Worm (Caenorhabditis elegans) whole organism, young adult: ENCODE measurements around the gene fbxa-148.

ENCODE experiments used
- B0019.2 ChIP-seq: fragments of 200-800 bp; sonication (Bioruptor generic); conservative IDR thresholded peaks from 2 replicates; pipeline ENCODE4 v1.3.6; 2022; ENCODE audit warnings: missing genetic modification reagents, missing genetic modification characterization, missing compliant biosample characterization
- B0261.1 ChIP-seq: sonication (generic microtip); optimal IDR thresholded peaks from 2 replicates; lab custom pipeline; 2016; ENCODE audit warnings: mild to moderate bottlenecking, missing genetic modification characterization, moderate library complexity, missing compliant biosample characterization
- C06A6.2 ChIP-seq: fragments of 200-800 bp; sonication (Bioruptor generic); conservative IDR thresholded peaks from 2 replicates; pipeline ENCODE4 v1.3.6; 2022; ENCODE audit warnings: missing genetic modification characterization, missing compliant biosample characterization
- C17E4.6 ChIP-seq: fragments of 200-800 bp; sonication (Bioruptor generic); IDR thresholded peaks from 2 replicates; pipeline ENCODE4 v1.3.6; 2022; ENCODE audit warnings: missing genetic modification reagents, missing genetic modification characterization, missing compliant biosample characterization
- D2030.7 ChIP-seq: fragments of 200-800 bp; sonication (Bioruptor generic); IDR thresholded peaks from 2 replicates; pipeline ENCODE4 v1.3.6; 2022; ENCODE audit warnings: missing genetic modification reagents, missing genetic modification characterization, missing compliant biosample characterization
- F23B12.7 ChIP-seq: sonication (generic microtip); optimal IDR thresholded peaks from 2 replicates; lab custom pipeline; 2017; ENCODE audit warnings: missing genetic modification characterization, mild to moderate bottlenecking, missing compliant biosample characterization, antibody characterized with exemption, moderate library complexity; ENCODE audit not compliant: insufficient read depth
- F33H1.4 ChIP-seq: fragments of 200-800 bp; sonication (Bioruptor generic); IDR thresholded peaks from 2 replicates; pipeline ENCODE4 v1.3.6; 2022; ENCODE audit warnings: missing genetic modification reagents, missing genetic modification characterization, missing compliant biosample characterization
- F55B11.4 ChIP-seq: sonication (generic microtip); optimal IDR thresholded peaks from 2 replicates; lab custom pipeline; 2016; ENCODE audit warnings: missing compliant biosample characterization, missing genetic modification characterization, borderline replicate concordance; ENCODE audit not compliant: insufficient read depth
- K11D2.4 ChIP-seq: fragments of 200-800 bp; sonication (Bioruptor generic); IDR thresholded peaks from 2 replicates; pipeline ENCODE4 v1.3.6; 2022; ENCODE audit warnings: missing genetic modification reagents, missing genetic modification characterization, missing compliant biosample characterization
- K12H6.12 ChIP-seq: fragments of 200-800 bp; sonication (Bioruptor generic); optimal IDR thresholded peaks from 2 replicates; lab custom pipeline; 2018; ENCODE audit warnings: mild to moderate bottlenecking, missing genetic modification characterization, missing compliant biosample characterization
- Y79H2A.3 ChIP-seq: fragments of 200-800 bp; sonication (Bioruptor generic); conservative IDR thresholded peaks from 2 replicates; pipeline ENCODE4 v1.3.6; 2022; ENCODE audit warnings: missing genetic modification reagents, missing genetic modification characterization, missing compliant biosample characterization
- ZK185.1 ChIP-seq: sonication (generic microtip); optimal IDR thresholded peaks from 2 replicates; lab custom pipeline; 2016; ENCODE audit warnings: mild to moderate bottlenecking, missing genetic modification characterization, missing compliant biosample characterization; ENCODE audit not compliant: poor library complexity, severe bottlenecking
- akir-1 ChIP-seq: fragments of 200-800 bp; sonication (Bioruptor generic); optimal IDR thresholded peaks from 2 replicates; lab custom pipeline; 2018; ENCODE audit warnings: mild to moderate bottlenecking, missing genetic modification characterization, moderate library complexity, missing compliant biosample characterization
- athp-1 ChIP-seq: sonication (generic microtip); optimal IDR thresholded peaks from 2 replicates; lab custom pipeline; 2017; ENCODE audit warnings: mild to moderate bottlenecking, missing genetic modification characterization, missing compliant biosample characterization
- attf-3 ChIP-seq: fragments of 200-800 bp; sonication (Bioruptor generic); conservative IDR thresholded peaks from 2 replicates; pipeline ENCODE4 v1.3.6; 2022; ENCODE audit warnings: missing genetic modification reagents, missing genetic modification characterization, missing compliant biosample characterization
- attf-5 ChIP-seq: fragments of 200-800 bp; sonication (Bioruptor generic); optimal IDR thresholded peaks from 2 replicates; lab custom pipeline; 2018; ENCODE audit warnings: mild to moderate bottlenecking, missing genetic modification characterization, missing compliant biosample characterization
- attf-6 ChIP-seq: fragments of 200-800 bp; sonication (Bioruptor generic); IDR thresholded peaks from 2 replicates; pipeline ENCODE4 v1.3.6; 2022; ENCODE audit warnings: missing genetic modification reagents, missing genetic modification characterization, missing compliant biosample characterization
- cebp-1 ChIP-seq, 2 experiments: fragments of 200-800 bp in 1 of 2; sonication (Bioruptor generic) in 1 of 2; sonication (generic microtip) in 1 of 2; IDR thresholded peaks in 1 of 2; optimal IDR thresholded peaks in 1 of 2; 2 replicates each; pipeline versions ENCODE4 v1.3.6 to Lab custom; 2017 to 2022; ENCODE audit warnings: missing compliant biosample characterization in 2 of 2, missing genetic modification characterization in 2 of 2, mild to moderate bottlenecking in 1 of 2, missing genetic modification reagents in 1 of 2, moderate library complexity in 1 of 2
- cebp-2 ChIP-seq: fragments of 200-800 bp; sonication (Bioruptor generic); IDR thresholded peaks from 2 replicates; pipeline ENCODE4 v1.3.6; 2022; ENCODE audit warnings: missing genetic modification characterization, missing compliant biosample characterization
- ceh-27 ChIP-seq: fragments of 200-800 bp; sonication (Bioruptor generic); optimal IDR thresholded peaks from 2 replicates; lab custom pipeline; 2018; ENCODE audit warnings: mild to moderate bottlenecking, missing genetic modification characterization, moderate library complexity, missing compliant biosample characterization
- ceh-79 ChIP-seq: sonication (generic microtip); optimal IDR thresholded peaks from 2 replicates; lab custom pipeline; 2017; ENCODE audit warnings: mild to moderate bottlenecking, missing genetic modification characterization, missing compliant biosample characterization
- egl-18 ChIP-seq: fragments of 200-800 bp; sonication (Bioruptor generic); IDR thresholded peaks from 2 replicates; pipeline ENCODE4 v1.3.6; 2022; ENCODE audit warnings: missing genetic modification reagents, missing genetic modification characterization, missing compliant biosample characterization
- hlh-26 ChIP-seq: fragments of 200-800 bp; sonication (Bioruptor generic); conservative IDR thresholded peaks from 2 replicates; pipeline ENCODE4 v1.3.6; 2022; ENCODE audit warnings: missing genetic modification reagents, missing genetic modification characterization, missing compliant biosample characterization
- hmg-1.2 ChIP-seq: fragments of 200-800 bp; sonication (Bioruptor generic); IDR thresholded peaks from 2 replicates; pipeline ENCODE4 v1.3.6; 2022; ENCODE audit warnings: missing genetic modification reagents, missing genetic modification characterization, missing compliant biosample characterization
- lir-1 ChIP-seq: fragments of 200-800 bp; sonication (Bioruptor generic); conservative IDR thresholded peaks from 2 replicates; pipeline ENCODE4 v1.3.6; 2022; ENCODE audit warnings: missing genetic modification reagents, missing genetic modification characterization, missing compliant biosample characterization
- lsl-1 ChIP-seq: fragments of 200-800 bp; sonication (Bioruptor generic); optimal IDR thresholded peaks from 2 replicates; lab custom pipeline; 2018; ENCODE audit warnings: mild to moderate bottlenecking, missing genetic modification characterization, moderate library complexity, missing compliant biosample characterization
- lsy-27 ChIP-seq: sonication (generic microtip); optimal IDR thresholded peaks from 2 replicates; lab custom pipeline; 2017; ENCODE audit warnings: missing genetic modification characterization, mild to moderate bottlenecking, missing compliant biosample characterization, antibody characterized with exemption, missing genotype, borderline replicate concordance; ENCODE audit not compliant: insufficient read depth
- madf-6 ChIP-seq: fragments of 200-800 bp; sonication (Bioruptor generic); IDR thresholded peaks from 2 replicates; pipeline ENCODE4 v1.3.6; 2022; ENCODE audit warnings: missing genetic modification reagents, missing genetic modification characterization, missing compliant biosample characterization
- madf-8 ChIP-seq: fragments of 200-800 bp; sonication (Bioruptor generic); conservative IDR thresholded peaks from 2 replicates; pipeline ENCODE4 v1.3.6; 2022; ENCODE audit warnings: missing genetic modification reagents, missing genetic modification characterization, missing compliant biosample characterization
- mes-4 ChIP-seq: sonication (generic microtip); optimal IDR thresholded peaks from 2 replicates; lab custom pipeline; 2016; ENCODE audit warnings: missing genotype, missing genetic modification characterization, missing compliant biosample characterization
- pbrm-1 ChIP-seq: fragments of 200-800 bp; sonication (Bioruptor generic); IDR thresholded peaks from 2 replicates; pipeline ENCODE4 v1.3.6; 2022; ENCODE audit warnings: missing genetic modification reagents, missing genetic modification characterization, missing compliant biosample characterization
- pha-4 ChIP-seq: fragments of 150-350 bp; sonication (generic microtip); optimal IDR thresholded peaks from 2 replicates; lab custom pipeline; 2014; ENCODE audit warnings: missing biosample characterization, missing genetic modification reagents, missing genetic modification characterization
- snpc-1.1 ChIP-seq: sonication (generic microtip); optimal IDR thresholded peaks from 2 replicates; lab custom pipeline; 2017; ENCODE audit warnings: missing genetic modification characterization, mild to moderate bottlenecking, missing compliant biosample characterization, antibody characterized with exemption, moderate library complexity, missing genotype, missing genetic modification reagents; ENCODE audit not compliant: insufficient read depth
- snpc-4 ChIP-seq, 5 experiments: fragments of 150-350 bp in 1 of 5; sonication (generic microtip) in 4 of 5; optimal IDR thresholded peaks; 2 replicates each; lab custom pipeline; 2014 to 2018; ENCODE audit warnings: missing genetic modification characterization in 5 of 5, missing biosample characterization in 3 of 5, antibody characterized with exemption in 2 of 5, mild to moderate bottlenecking in 2 of 5, missing compliant biosample characterization in 2 of 5, missing genotype in 2 of 5, moderate library complexity in 2 of 5, missing genetic modification reagents in 1 of 5
- unc-62 ChIP-seq: fragments of 150-350 bp; optimal IDR thresholded peaks from 2 replicates; lab custom pipeline; 2014; ENCODE audit warnings: missing biosample characterization, missing genetic modification reagents, missing genetic modification characterization
- ztf-18 ChIP-seq: sonication (generic microtip); optimal IDR thresholded peaks from 2 replicates; lab custom pipeline; 2016; ENCODE audit warnings: missing genotype, mild to moderate bottlenecking, missing genetic modification characterization, missing compliant biosample characterization
- ztf-26 ChIP-seq: sonication (generic microtip); optimal IDR thresholded peaks from 2 replicates; lab custom pipeline; 2017; ENCODE audit warnings: missing genetic modification characterization, missing compliant biosample characterization
- ztf-3 ChIP-seq: fragments of 200-800 bp; sonication (Bioruptor generic); optimal IDR thresholded peaks from 2 replicates; lab custom pipeline; 2018; ENCODE audit warnings: mild to moderate bottlenecking, missing genetic modification characterization, missing compliant biosample characterization

Gene fbxa-148

DNA sequence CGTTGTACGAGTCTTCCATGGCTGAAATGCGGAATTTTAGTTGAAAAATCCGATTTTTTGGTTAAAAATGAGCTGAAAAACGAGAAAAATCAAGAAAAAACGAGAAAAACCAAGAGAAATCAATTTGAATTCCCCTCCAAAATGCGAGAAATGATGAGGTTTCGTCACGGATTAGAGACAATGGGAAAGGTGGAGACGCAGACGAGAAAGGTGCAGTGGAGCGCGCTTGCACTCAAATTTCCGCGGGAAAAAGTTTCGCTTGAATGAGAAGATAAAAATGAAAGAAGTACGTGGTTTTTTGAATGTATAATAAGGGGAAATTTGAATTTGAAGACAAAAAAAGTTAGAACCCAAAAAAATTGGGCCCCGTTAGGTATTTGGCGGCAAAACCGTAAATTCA, 26.8 kb downstream of the fbxa-148 start, which contains the start of gene efl-1 (continued):
- TF ChIP-seq F23B12.7 (tag; lab: Kevin White, UChicago) (peak; percentile 11), attf-3 (GFP tag; lab: Robert Waterston, UW) (no peak), C17E4.6 (GFP tag; lab: Robert Waterston, UW) (peak; percentile 38; the same call in 1 of the 2 replicates), ztf-3 (peak; percentile 25), attf-5 (GFP tag; lab: Kevin White, UChicago) (peak; percentile 96), B0261.1 (tag; lab: Kevin White, UChicago) (peak; percentile 37), D2030.7 (GFP tag; lab: Robert Waterston, UW) (peak; percentile 85), pha-4 (tag; lab: Kevin White, UChicago) (peak; percentile 82), pbrm-1 (peak; percentile 96), hlh-26 (no peak), ceh-79 (tag; lab: Kevin White, UChicago) (no peak), hmg-1.2 (GFP tag; lab: Robert Waterston, UW) (peak; percentile 99), C06A6.2 (GFP tag; lab: Robert Waterston, UW) (0 out of 2 replicates have a peak, but pooled peaks have one; percentile 17), ZK185.1 (tag; lab: Kevin White, UChicago) (no peak), F33H1.4 (GFP tag; lab: Robert Waterston, UW) (0 out of 2 replicates have a peak, but pooled peaks have one; percentile 35), lsl-1 (GFP tag; lab: Kevin White, UChicago) (peak; percentile 57), cebp-2 (GFP tag; lab: Robert Waterston, UW) (0 out of 2 replicates have a peak, but pooled peaks have one; percentile 16), madf-6 (GFP tag; lab: Robert Waterston, UW) (peak; percentile 81), snpc-1.1 (tag; lab: Kevin White, UChicago) (peak; percentile 86), B0019.2 (no peak), F55B11.4 (no peak), lir-1 (GFP tag; lab: Robert Waterston, UW) (peak; percentile 43; the same call in 1 of the 2 replicates), K12H6.12 (peak; percentile 42), ceh-27 (peak; percentile 81), lsy-27 (tag; lab: Kevin White, UChicago) (no peak), akir-1 (GFP tag; lab: Kevin White, UChicago) (no peak), ztf-26 (tag; lab: Kevin White, UChicago) (peak; percentile 52), attf-6 (peak; percentile 96), egl-18 (GFP tag; lab: Robert Waterston, UW) (no peak), athp-1 (tag; lab: Kevin White, UChicago) (peak; percentile 76)

DNA sequence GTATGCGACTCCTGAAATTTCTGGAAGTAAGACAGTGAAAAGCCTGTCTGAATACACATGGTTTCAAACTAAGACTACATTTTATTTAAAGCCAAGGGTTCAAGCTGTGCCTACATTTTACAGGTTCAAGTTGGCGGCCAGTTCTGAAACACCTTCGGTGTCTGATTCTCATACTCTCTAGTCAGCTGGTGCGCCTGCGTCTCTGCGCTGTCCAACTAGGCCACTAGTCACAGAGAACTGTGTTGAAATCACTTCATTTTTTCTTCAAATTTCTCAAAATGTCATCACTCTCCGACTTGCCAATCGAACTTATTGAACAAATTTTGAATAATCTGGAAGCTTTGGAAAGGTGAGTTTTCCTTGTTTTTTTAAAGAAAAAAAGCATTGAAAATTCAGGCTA, 27.8 kb downstream of the fbxa-148 start, which contains the start of gene fbxa-90:
TSS of gene fbxa-90 (plus strand) at position 179 of the 400 bp plus-strand sequence.
- no peak for TF ChIP-seq Y79H2A.3
- no peak for TF ChIP-seq K11D2.4 (GFP tag; lab: Robert Waterston, UW)
- TF ChIP-seq attf-5 (GFP tag; lab: Kevin White, UChicago), result peak; percentile 67
- TF ChIP-seq ztf-3, result no peak
- TF ChIP-seq mes-4, result no peak
- TF ChIP-seq ztf-18 (tag; lab: Kevin White, UChicago), result no peak
- TF ChIP-seq unc-62 (GFP tag; lab: Kevin White, UChicago), result no peak
- peak; percentile 52; the same call in 1 of the 2 replicates for TF ChIP-seq cebp-1 (GFP tag; IDR thresholded peaks at IDR 0.05; lab: Robert Waterston, UW)
- no peak for TF ChIP-seq cebp-1 (tag; optimal IDR thresholded peaks at IDR 0.05; lab: Kevin White, UChicago)
- no peak for TF ChIP-seq pbrm-1
- no peak for TF ChIP-seq hlh-26
- no peak for TF ChIP-seq madf-8 (GFP tag; lab: Robert Waterston, UW)
- no peak for TF ChIP-seq snpc-4 (GFP tag; optimal IDR thresholded peaks at IDR 0.05; lab: Kevin White, UChicago)
- peak in 1 of 4 experiments; percentile 27 for TF ChIP-seq snpc-4 (tag; optimal IDR thresholded peaks at IDR 0.05; lab: Kevin White, UChicago)
